Worm (Caenorhabditis elegans) whole organism, young adult: ENCODE measurements around the gene brf-1.

Experiments
- D2030.7 ChIP-seq: fragments of 200-800 bp; sonication (Bioruptor generic); IDR thresholded peaks from 2 replicates; pipeline ENCODE4 v1.3.6; 2022; ENCODE audit warnings: missing genetic modification reagents, missing genetic modification characterization, missing compliant biosample characterization
- T26A5.8 ChIP-seq: sonication (generic microtip); optimal IDR thresholded peaks from 2 replicates; lab custom pipeline; 2016; ENCODE audit warnings: missing genetic modification characterization, missing compliant biosample characterization
- Y67H2A.10 ChIP-seq: fragments of 200-800 bp; sonication (Bioruptor generic); conservative IDR thresholded peaks from 2 replicates; pipeline ENCODE4 v1.3.6; 2022; ENCODE audit warnings: missing genetic modification reagents, missing genetic modification characterization, missing compliant biosample characterization
- aptf-2 ChIP-seq: fragments of 200-800 bp; sonication (Bioruptor generic); conservative IDR thresholded peaks from 2 replicates; pipeline ENCODE4 v1.3.6; 2022; ENCODE audit warnings: missing genetic modification reagents, missing genetic modification characterization, missing compliant biosample characterization
- atf-7 ChIP-seq: sonication (generic microtip); optimal IDR thresholded peaks from 2 replicates; lab custom pipeline; 2017; ENCODE audit warnings: mild to moderate bottlenecking, missing genetic modification characterization, missing compliant biosample characterization
- attf-5 ChIP-seq: fragments of 200-800 bp; sonication (Bioruptor generic); optimal IDR thresholded peaks from 2 replicates; lab custom pipeline; 2018; ENCODE audit warnings: mild to moderate bottlenecking, missing genetic modification characterization, missing compliant biosample characterization
- cebp-2 ChIP-seq: fragments of 200-800 bp; sonication (Bioruptor generic); IDR thresholded peaks from 2 replicates; pipeline ENCODE4 v1.3.6; 2022; ENCODE audit warnings: missing genetic modification characterization, missing compliant biosample characterization
- chd-7 ChIP-seq: sonication (generic microtip); optimal IDR thresholded peaks from 2 replicates; lab custom pipeline; 2016; ENCODE audit warnings: mild to moderate bottlenecking, missing genetic modification characterization, moderate library complexity, missing compliant biosample characterization
- dox-1 ChIP-seq: fragments of 200-800 bp; sonication (Bioruptor generic); IDR thresholded peaks from 2 replicates; pipeline ENCODE4 v1.3.6; 2022; ENCODE audit warnings: missing genetic modification reagents, missing genetic modification characterization, missing compliant biosample characterization
- ets-4 ChIP-seq: fragments of 200-800 bp; sonication (Bioruptor generic); optimal IDR thresholded peaks from 2 replicates; lab custom pipeline; 2018; ENCODE audit warnings: mild to moderate bottlenecking, missing genetic modification characterization, missing compliant biosample characterization
- hmg-20 ChIP-seq: fragments of 200-800 bp; sonication (Bioruptor generic); IDR thresholded peaks from 2 replicates; pipeline ENCODE4 v1.3.6; 2022; ENCODE audit warnings: missing genetic modification reagents, missing genetic modification characterization, missing compliant biosample characterization
- hsf-1 ChIP-seq: fragments of 200-800 bp; sonication (Bioruptor generic); IDR thresholded peaks from 2 replicates; pipeline ENCODE4 v1.3.6; 2022; ENCODE audit warnings: missing genetic modification reagents, missing genetic modification characterization, missing compliant biosample characterization
- lag-1 ChIP-seq: fragments of 200-800 bp; sonication (Bioruptor generic); IDR thresholded peaks from 2 replicates; pipeline ENCODE4 v1.3.6; 2022; ENCODE audit warnings: missing genetic modification reagents, missing genetic modification characterization, missing compliant biosample characterization
- let-607 ChIP-seq, 2 experiments: fragments of 200-800 bp in 1 of 2; sonication (Bioruptor generic) in 1 of 2; sonication (generic microtip) in 1 of 2; optimal IDR thresholded peaks; 2 replicates each; lab custom pipeline; 2016 to 2018; ENCODE audit warnings: mild to moderate bottlenecking in 2 of 2, missing compliant biosample characterization in 2 of 2, missing genetic modification characterization in 2 of 2, moderate library complexity in 2 of 2, missing genotype in 1 of 2
- lin-40 ChIP-seq: sonication (generic microtip); optimal IDR thresholded peaks from 2 replicates; lab custom pipeline; 2016; ENCODE audit warnings: missing genetic modification characterization, mild to moderate bottlenecking, missing compliant biosample characterization, missing genotype, missing genetic modification reagents
- mel-28 ChIP-seq: sonication (generic microtip); optimal IDR thresholded peaks from 2 replicates; lab custom pipeline; 2016; ENCODE audit warnings: borderline replicate concordance, mild to moderate bottlenecking, missing genetic modification characterization, missing compliant biosample characterization
- nfyb-1 ChIP-seq: fragments of 200-800 bp; sonication (Bioruptor generic); IDR thresholded peaks from 2 replicates; pipeline ENCODE4 v1.3.6; 2022; ENCODE audit warnings: missing genetic modification reagents, missing genetic modification characterization, missing compliant biosample characterization
- nhr-80 ChIP-seq: sonication (generic microtip); optimal IDR thresholded peaks from 2 replicates; lab custom pipeline; 2016; ENCODE audit warnings: missing genetic modification characterization, missing compliant biosample characterization
- pbrm-1 ChIP-seq: fragments of 200-800 bp; sonication (Bioruptor generic); IDR thresholded peaks from 2 replicates; pipeline ENCODE4 v1.3.6; 2022; ENCODE audit warnings: missing genetic modification reagents, missing genetic modification characterization, missing compliant biosample characterization
- pha-4 ChIP-seq: fragments of 150-350 bp; sonication (generic microtip); optimal IDR thresholded peaks from 2 replicates; lab custom pipeline; 2014; ENCODE audit warnings: missing biosample characterization, missing genetic modification reagents, missing genetic modification characterization
- rcor-1 ChIP-seq: fragments of 200-800 bp; sonication (Bioruptor generic); IDR thresholded peaks from 2 replicates; pipeline ENCODE4 v1.3.6; 2022; ENCODE audit warnings: missing genetic modification reagents, missing genetic modification characterization, missing compliant biosample characterization
- rec-8 ChIP-seq, 2 experiments: sonication (generic microtip); optimal IDR thresholded peaks; 2 replicates each; lab custom pipeline; 2016; ENCODE audit warnings: mild to moderate bottlenecking in 2 of 2, missing genetic modification characterization in 2 of 2, missing genetic modification reagents in 2 of 2, missing genotype in 2 of 2, missing biosample characterization in 1 of 2, missing compliant biosample characterization in 1 of 2, moderate library complexity in 1 of 2
- snpc-3.4 ChIP-seq: sonication (generic microtip); optimal IDR thresholded peaks from 2 replicates; lab custom pipeline; 2017; ENCODE audit warnings: missing genetic modification characterization, mild to moderate bottlenecking, missing compliant biosample characterization, antibody characterized with exemption, moderate library complexity, missing genotype, missing genetic modification reagents
- unc-62 ChIP-seq: fragments of 150-350 bp; optimal IDR thresholded peaks from 2 replicates; lab custom pipeline; 2014; ENCODE audit warnings: missing biosample characterization, missing genetic modification reagents, missing genetic modification characterization
- ztf-22 ChIP-seq: fragments of 200-800 bp; sonication (Bioruptor generic); optimal IDR thresholded peaks from 2 replicates; lab custom pipeline; 2018; ENCODE audit warnings: mild to moderate bottlenecking, missing genetic modification characterization, moderate library complexity, missing compliant biosample characterization

brf-1 gene

ce11 chrII:7305558-7305957, at the start of gene brf-1:
Gene brf-1, plus strand, starts transcription at chrII:7305858.
- TF ChIP-seq mel-28 (tag; lab: Kevin White, UChicago) (no peak), unc-62 (GFP tag; lab: Kevin White, UChicago) (no peak), nfyb-1 (GFP tag; lab: Robert Waterston, UW) (no peak), ets-4 (no peak), pha-4 (no peak), ztf-22 (GFP tag; lab: Kevin White, UChicago) (no peak), rcor-1 (GFP tag; lab: Robert Waterston, UW) (no peak), hsf-1 (GFP tag; lab: Robert Waterston, UW) (no peak), rec-8 (tag; optimal IDR thresholded peaks at IDR 0.05; lab: Kevin White, UChicago) (no peak), atf-7 (no peak), aptf-2 (GFP tag; lab: Robert Waterston, UW) (no peak), lag-1 (GFP tag; lab: Robert Waterston, UW) (no peak), T26A5.8 (tag; lab: Kevin White, UChicago) (no peak)

ce11 chrII:7261854-7262253, 43.8 kb upstream of the brf-1 start, which contains the start of gene C30G12.4:
Gene C30G12.4, plus strand, starts transcription at chrII:7262154.
- TF ChIP-seq lin-40 (tag; lab: Kevin White, UChicago): no peak
- TF ChIP-seq hmg-20 (GFP tag; lab: Robert Waterston, UW): no peak

ce11 chrII:7264675-7265074, 41.0 kb upstream of the brf-1 start:
- TF ChIP-seq nhr-80 (tag; lab: Kevin White, UChicago) (peak; percentile 76), let-607 (tag; optimal IDR thresholded peaks at IDR 0.05; lab: Kevin White, UChicago) (peak in 1 of 2 experiments; percentile 4), pha-4 (peak; percentile 35), D2030.7 (GFP tag; lab: Robert Waterston, UW) (no peak)

- TF ChIP-seq pbrm-1 (GFP tag; lab: Robert Waterston, UW): no peak
- peak; percentile 62 for TF ChIP-seq nhr-80 (tag; lab: Kevin White, UChicago)
- TF ChIP-seq, all 124 proteins: peak for 1
These were observed 35.9 kb upstream of the brf-1 start for ce11 chrII:7269783-7270182.

- no peak for TF ChIP-seq cebp-2 (GFP tag; lab: Robert Waterston, UW)
- peak; percentile 35 for TF ChIP-seq lin-40 (tag; lab: Kevin White, UChicago)
- no peak for TF ChIP-seq let-607 (tag; optimal IDR thresholded peaks at IDR 0.05; lab: Kevin White, UChicago)
- TF ChIP-seq dox-1: no peak
- TF ChIP-seq nfyb-1 (GFP tag; lab: Robert Waterston, UW): no peak
These were observed 33.1 kb upstream of the brf-1 start for ce11 chrII:7272513-7272912.

ce11 chrII:7273517-7273916, 32.1 kb upstream of the brf-1 start:
- TF ChIP-seq nhr-80 (tag; lab: Kevin White, UChicago) (peak; percentile 56), chd-7 (tag; lab: Kevin White, UChicago) (no peak)

- no peak for TF ChIP-seq snpc-3.4 (tag; lab: Kevin White, UChicago)
- peak; percentile 54 for TF ChIP-seq atf-7
- TF ChIP-seq let-607 (tag; optimal IDR thresholded peaks at IDR 0.05; lab: Kevin White, UChicago): peak in 1 of 2 experiments; percentile 22
- peak; percentile 67 for TF ChIP-seq ztf-22 (GFP tag; lab: Kevin White, UChicago)
- TF ChIP-seq nhr-80 (tag; lab: Kevin White, UChicago): peak; percentile 90
These were observed 28.4 kb upstream of the brf-1 start for ce11 chrII:7277257-7277656.

ce11 chrII:7277925-7278324, 27.7 kb upstream of the brf-1 start:
- no peak for TF ChIP-seq attf-5
- no peak for TF ChIP-seq ets-4
- TF ChIP-seq Y67H2A.10 (GFP tag; lab: Robert Waterston, UW): no peak
- TF ChIP-seq, all 124 proteins: peak for 0
